Worm (Caenorhabditis elegans): Measurements from ENCODE around the gene C05G5.7.

- TF ChIP-seq aly-2 (tag; optimal IDR thresholded peaks at IDR 0.05) (no peak), nhr-77 (tag; optimal IDR thresholded peaks at IDR 0.05) (no peak), ceh-82 (tag; optimal IDR thresholded peaks at IDR 0.05) (no peak), fos-1 (tag; optimal IDR thresholded peaks at IDR 0.05) (no peak), nhr-10 (tag; optimal IDR thresholded peaks at IDR 0.05) (no peak), ama-1 (optimal IDR thresholded peaks at IDR 0.05) (no peak), blmp-1 (tag; optimal IDR thresholded peaks at IDR 0.05; ENCODE audit: insufficient read depth) (no peak), dmd-4 (tag; optimal IDR thresholded peaks at IDR 0.05) (no peak), nhr-11 (tag; optimal IDR thresholded peaks at IDR 0.05) (no peak), R02D3.7 (tag; optimal IDR thresholded peaks at IDR 0.05) (no peak), elt-1 (tag; optimal IDR thresholded peaks at IDR 0.05) (no peak), nhr-12 (tag; optimal IDR thresholded peaks at IDR 0.05) (no peak)
Observed at ce11 chrX:14761021-14761420, 17.4 kb upstream of the C05G5.7 start, which contains the start of gene C05G5.5.
